Worm (Caenorhabditis elegans) whole organism, L1 larva: ENCODE measurements around the gene M04B2.4.

Source experiments
- C16A3.4 ChIP-seq: fragments of 150-350 bp; optimal IDR thresholded peaks from 2 replicates; lab custom pipeline; 2014; ENCODE audit warnings: missing biosample characterization, missing genetic modification characterization
- F16B12.6 ChIP-seq: fragments of 150-350 bp; optimal IDR thresholded peaks from 2 replicates; lab custom pipeline; 2014; ENCODE audit warnings: missing biosample characterization, missing genetic modification characterization
- Y116A8C.19 ChIP-seq: sonication (generic microtip); optimal IDR thresholded peaks from 2 replicates; lab custom pipeline; 2016; ENCODE audit warnings: missing compliant biosample characterization, missing genetic modification characterization, borderline replicate concordance
- aha-1 ChIP-seq: fragments of 150-350 bp; optimal IDR thresholded peaks from 2 replicates; lab custom pipeline; 2014; ENCODE audit warnings: missing biosample characterization, missing genetic modification characterization
- alr-1 ChIP-seq: fragments of 200-800 bp; sonication (Bioruptor generic); optimal IDR thresholded peaks from 2 replicates; lab custom pipeline; 2018; ENCODE audit warnings: borderline replicate concordance, mild to moderate bottlenecking, missing genetic modification characterization, missing compliant biosample characterization
- aly-2 ChIP-seq: fragments of 150-350 bp; optimal IDR thresholded peaks from 2 replicates; lab custom pipeline; 2014; ENCODE audit warnings: missing biosample characterization, missing genetic modification characterization
- ama-1 ChIP-seq: fragments of 150-350 bp; optimal IDR thresholded peaks from 2 replicates; lab custom pipeline; 2014
- ceh-88 ChIP-seq: fragments of 200-800 bp; sonication (Bioruptor generic); IDR thresholded peaks from 2 replicates; pipeline ENCODE4 v1.3.6; 2022; ENCODE audit warnings: missing genetic modification characterization, missing compliant biosample characterization
- ceh-90 ChIP-seq: sonication (generic microtip); optimal IDR thresholded peaks from 2 replicates; lab custom pipeline; 2016; ENCODE audit warnings: missing genetic modification characterization, missing compliant biosample characterization
- ces-1 ChIP-seq: fragments of 150-350 bp; optimal IDR thresholded peaks from 2 replicates; lab custom pipeline; 2014; ENCODE audit warnings: missing biosample characterization, missing genetic modification reagents, missing genetic modification characterization
- dpl-1 ChIP-seq, 3 experiments: fragments of 150-350 bp in 2 of 3; sonication (generic microtip) in 1 of 3; optimal IDR thresholded peaks; 2 replicates each; lab custom pipeline; 2014 to 2017; ENCODE audit warnings: missing biosample characterization in 3 of 3, missing genetic modification characterization in 3 of 3, missing genetic modification reagents in 3 of 3
- efl-1 ChIP-seq, 4 experiments: fragments of 150-350 bp; optimal IDR thresholded peaks in 3 of 4; peaks in 1 of 4; 1 replicate in 1 of 4; 2 replicates in 3 of 4; lab custom pipeline; 2014; ENCODE audit warnings: missing biosample characterization in 2 of 4, missing genetic modification characterization in 2 of 4, missing genetic modification reagents in 2 of 4
- egl-27 ChIP-seq, 2 experiments: fragments of 150-350 bp in 1 of 2; sonication (generic microtip); optimal IDR thresholded peaks; 3 replicates each; lab custom pipeline; 2017 to 2018; ENCODE audit warnings: missing biosample characterization in 2 of 2, missing genetic modification characterization in 2 of 2, missing genetic modification reagents in 2 of 2
- elt-2 ChIP-seq: sonication (generic microtip); optimal IDR thresholded peaks from 2 replicates; lab custom pipeline; 2016; ENCODE audit warnings: missing genetic modification characterization, mild to moderate bottlenecking, inconsistent platforms, missing compliant biosample characterization, missing genetic modification reagents
- elt-3 ChIP-seq, 6 experiments: fragments of 150-350 bp in 1 of 6; sonication (generic microtip); optimal IDR thresholded peaks; 2 replicates each; lab custom pipeline; 2017 to 2018; ENCODE audit warnings: missing biosample characterization in 6 of 6, missing genetic modification characterization in 6 of 6, inconsistent platforms in 1 of 6
- ets-5 ChIP-seq: fragments of 200-800 bp; sonication (Bioruptor generic); IDR thresholded peaks from 2 replicates; pipeline ENCODE4 v1.3.6; 2022; ENCODE audit warnings: missing genetic modification characterization, missing compliant biosample characterization
- fkh-10 ChIP-seq: sonication (generic microtip); optimal IDR thresholded peaks from 2 replicates; lab custom pipeline; 2017; ENCODE audit warnings: missing biosample characterization, missing genetic modification reagents, missing genetic modification characterization
- fkh-4 ChIP-seq: sonication (generic microtip); optimal IDR thresholded peaks from 2 replicates; lab custom pipeline; 2016; ENCODE audit warnings: missing compliant biosample characterization, missing genetic modification characterization, borderline replicate concordance
- fos-1 ChIP-seq: fragments of 150-350 bp; optimal IDR thresholded peaks from 2 replicates; lab custom pipeline; 2014; ENCODE audit warnings: missing biosample characterization, missing genetic modification characterization
- hlh-17 ChIP-seq: fragments of 200-800 bp; sonication (Bioruptor generic); optimal IDR thresholded peaks from 2 replicates; lab custom pipeline; 2018; ENCODE audit warnings: missing genetic modification characterization, mild to moderate bottlenecking, missing compliant biosample characterization, moderate library complexity, borderline replicate concordance
- hlh-4 ChIP-seq: sonication (generic microtip); optimal IDR thresholded peaks from 2 replicates; lab custom pipeline; 2016; ENCODE audit warnings: mild to moderate bottlenecking, missing genetic modification characterization, missing compliant biosample characterization
- irx-1 ChIP-seq: sonication (generic microtip); optimal IDR thresholded peaks from 2 replicates; lab custom pipeline; 2016; ENCODE audit warnings: missing genetic modification characterization, missing compliant biosample characterization
- jun-1 ChIP-seq: fragments of 150-350 bp; optimal IDR thresholded peaks from 2 replicates; lab custom pipeline; 2014; ENCODE audit warnings: missing biosample characterization, missing genetic modification reagents, missing genetic modification characterization
- lin-35 ChIP-seq, 2 experiments: fragments of 150-350 bp; optimal IDR thresholded peaks; 2 replicates each; lab custom pipeline; 2014; ENCODE audit warnings: missing biosample characterization in 2 of 2, missing genetic modification characterization in 2 of 2, missing genetic modification reagents in 2 of 2
- lin-39 ChIP-seq: fragments of 150-350 bp; optimal IDR thresholded peaks from 2 replicates; lab custom pipeline; 2014; ENCODE audit warnings: missing biosample characterization, missing genetic modification reagents, missing genetic modification characterization
- lir-3 ChIP-seq: sonication (generic microtip); optimal IDR thresholded peaks from 2 replicates; lab custom pipeline; 2016; ENCODE audit warnings: mild to moderate bottlenecking, missing genetic modification characterization, moderate library complexity, missing compliant biosample characterization; ENCODE audit not compliant: poor library complexity
- mef-2 ChIP-seq: fragments of 150-350 bp; optimal IDR thresholded peaks from 2 replicates; lab custom pipeline; 2014; ENCODE audit warnings: missing biosample characterization, missing genetic modification characterization
- mep-1 ChIP-seq: fragments of 150-350 bp; optimal IDR thresholded peaks from 2 replicates; lab custom pipeline; 2014; ENCODE audit warnings: missing biosample characterization, missing genetic modification characterization
- nhr-19 ChIP-seq: fragments of 200-800 bp; sonication (Bioruptor generic); conservative IDR thresholded peaks from 2 replicates; pipeline ENCODE4 v1.3.6; 2022; ENCODE audit warnings: missing genetic modification characterization, missing compliant biosample characterization
- nhr-20 ChIP-seq: sonication (generic microtip); optimal IDR thresholded peaks from 2 replicates; lab custom pipeline; 2016; ENCODE audit warnings: mild to moderate bottlenecking, missing genetic modification characterization, missing compliant biosample characterization
- nhr-237 ChIP-seq: fragments of 150-350 bp; optimal IDR thresholded peaks from 2 replicates; lab custom pipeline; 2014; ENCODE audit warnings: missing biosample characterization, missing genetic modification characterization
- nhr-47 ChIP-seq: sonication (generic microtip); optimal IDR thresholded peaks from 2 replicates; lab custom pipeline; 2016; ENCODE audit warnings: mild to moderate bottlenecking, missing genetic modification characterization, moderate library complexity, missing compliant biosample characterization
- nhr-76 ChIP-seq: sonication (generic microtip); optimal IDR thresholded peaks from 2 replicates; lab custom pipeline; 2017; ENCODE audit warnings: missing biosample characterization, missing genetic modification characterization
- nhr-77 ChIP-seq: fragments of 150-350 bp; optimal IDR thresholded peaks from 2 replicates; lab custom pipeline; 2014; ENCODE audit warnings: missing biosample characterization, missing genetic modification characterization
- nhr-84 ChIP-seq: sonication (generic microtip); optimal IDR thresholded peaks from 2 replicates; lab custom pipeline; 2017; ENCODE audit warnings: missing biosample characterization, missing genetic modification characterization
- nhr-90 ChIP-seq: sonication (generic microtip); optimal IDR thresholded peaks from 2 replicates; lab custom pipeline; 2016; ENCODE audit warnings: mild to moderate bottlenecking, missing genetic modification characterization, missing compliant biosample characterization; ENCODE audit not compliant: poor library complexity
- pag-3 ChIP-seq: sonication (generic microtip); optimal IDR thresholded peaks from 2 replicates; lab custom pipeline; 2017; ENCODE audit warnings: missing genetic modification characterization, mild to moderate bottlenecking, missing compliant biosample characterization, antibody characterized with exemption, borderline replicate concordance; ENCODE audit not compliant: insufficient read depth
- pax-3 ChIP-seq: fragments of 200-800 bp; sonication (Bioruptor generic); optimal IDR thresholded peaks from 2 replicates; lab custom pipeline; 2018; ENCODE audit warnings: mild to moderate bottlenecking, missing genetic modification characterization, moderate library complexity, missing compliant biosample characterization
- pqm-1 ChIP-seq: sonication (generic microtip); optimal IDR thresholded peaks from 3 replicates; lab custom pipeline; 2017; ENCODE audit warnings: missing biosample characterization, missing genetic modification characterization
- snu-23 ChIP-seq: sonication (generic microtip); optimal IDR thresholded peaks from 2 replicates; lab custom pipeline; 2016; ENCODE audit warnings: missing genetic modification characterization, missing compliant biosample characterization
- sox-4 ChIP-seq: sonication (generic microtip); optimal IDR thresholded peaks from 2 replicates; lab custom pipeline; 2016; ENCODE audit warnings: missing genetic modification characterization, missing compliant biosample characterization
- sptf-1 ChIP-seq: fragments of 150-350 bp; optimal IDR thresholded peaks from 2 replicates; lab custom pipeline; 2014; ENCODE audit warnings: missing biosample characterization, missing genetic modification characterization
- sup-37 ChIP-seq: fragments of 200-800 bp; sonication (Bioruptor generic); optimal IDR thresholded peaks from 2 replicates; lab custom pipeline; 2018; ENCODE audit warnings: mild to moderate bottlenecking, missing genetic modification characterization, missing compliant biosample characterization
- unc-130 ChIP-seq: fragments of 150-350 bp; optimal IDR thresholded peaks from 2 replicates; lab custom pipeline; 2017; ENCODE audit warnings: missing biosample characterization, missing genetic modification characterization, inconsistent platforms
- unc-30 ChIP-seq: sonication (generic microtip); optimal IDR thresholded peaks from 2 replicates; lab custom pipeline; 2017; ENCODE audit warnings: missing biosample characterization, missing genetic modification characterization
- unc-62 ChIP-seq: fragments of 150-350 bp; optimal IDR thresholded peaks from 2 replicates; lab custom pipeline; 2014; ENCODE audit warnings: missing biosample characterization, missing genetic modification reagents, missing genetic modification characterization
- vab-15 ChIP-seq: sonication (generic microtip); optimal IDR thresholded peaks from 2 replicates; lab custom pipeline; 2017; ENCODE audit warnings: missing genotype, mild to moderate bottlenecking, missing genetic modification characterization, missing compliant biosample characterization
- xbp-1 ChIP-seq: sonication (generic microtip); optimal IDR thresholded peaks from 2 replicates; lab custom pipeline; 2016; ENCODE audit warnings: missing genetic modification characterization, missing compliant biosample characterization
- zag-1 ChIP-seq: fragments of 150-350 bp; optimal IDR thresholded peaks from 2 replicates; lab custom pipeline; 2014; ENCODE audit warnings: missing biosample characterization, missing genetic modification characterization
- zip-4 ChIP-seq: fragments of 200-800 bp; sonication (Bioruptor generic); optimal IDR thresholded peaks from 2 replicates; lab custom pipeline; 2018; ENCODE audit warnings: mild to moderate bottlenecking, missing genetic modification characterization, moderate library complexity, missing compliant biosample characterization
- ztf-11 ChIP-seq, 2 experiments: sonication (generic microtip); optimal IDR thresholded peaks; 2 replicates each; lab custom pipeline; 2016 to 2017; ENCODE audit warnings: missing genetic modification characterization in 2 of 2, missing biosample characterization in 1 of 2, missing compliant biosample characterization in 1 of 2
- ztf-4 ChIP-seq: fragments of 150-350 bp; optimal IDR thresholded peaks from 2 replicates; lab custom pipeline; 2014; ENCODE audit warnings: missing biosample characterization, missing genetic modification characterization

Gene M04B2.4

DNA sequence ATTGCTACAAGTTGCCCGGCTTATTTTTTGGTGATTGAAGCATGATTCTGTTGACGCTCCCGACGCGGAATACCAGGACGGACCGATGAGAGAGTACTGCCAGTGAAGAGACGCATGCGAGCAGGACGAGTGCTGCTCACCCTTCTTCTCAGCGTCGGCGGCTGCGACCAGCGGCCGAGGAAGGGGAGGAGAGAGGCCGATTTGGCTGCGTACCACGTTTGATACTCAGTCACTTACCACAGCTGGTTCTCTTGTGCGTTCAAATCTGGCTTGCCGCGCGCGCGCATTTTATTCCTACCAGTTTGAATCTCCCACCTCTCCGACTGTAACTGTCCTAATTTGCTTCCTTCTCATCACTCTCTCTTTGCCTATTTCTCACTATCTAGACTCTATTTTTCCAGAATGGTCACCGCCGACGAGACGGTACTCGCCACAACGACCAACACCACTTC, 3.4 kb upstream of the M04B2.4 start, which contains the start of gene mep-1:
Gene mep-1 (plus strand): TSS at position 402 of the 452 bp plus-strand sequence.
- TF ChIP-seq hlh-4 (tag; lab: Kevin White, UChicago) (no peak), sup-37 (GFP tag; lab: Kevin White, UChicago) (no peak), lir-3 (tag; lab: Kevin White, UChicago) (peak; percentile 95), ztf-4 (tag; lab: Kevin White, UChicago) (no peak), jun-1 (tag; lab: Kevin White, UChicago) (no peak), irx-1 (tag; lab: Kevin White, UChicago) (no peak), nhr-90 (peak; percentile 30), elt-2 (tag; lab: Kevin White, UChicago) (no peak), ces-1 (no peak), aly-2 (tag; lab: Kevin White, UChicago) (peak; percentile 8), nhr-20 (tag; lab: Kevin White, UChicago) (peak; percentile 54), hlh-17 (no peak), fkh-10 (GFP tag; lab: Kevin White, UChicago) (no peak), mep-1 (peak; percentile 65), nhr-237 (no peak), nhr-76 (tag; lab: Kevin White, UChicago) (no peak), alr-1 (tag; lab: Kevin White, UChicago) (no peak), dpl-1 (GFP tag; optimal IDR thresholded peaks at IDR 0.05; lab: Kevin White, UChicago) (peak; percentile 59 to 69 (median 68)), C16A3.4 (tag; lab: Kevin White, UChicago) (peak; percentile 42), ets-5 (no peak), egl-27 (tag; optimal IDR thresholded peaks at IDR 0.05; lab: Kevin White, UChicago) (no peak), ceh-90 (tag; lab: Kevin White, UChicago) (no peak), zag-1 (tag; lab: Kevin White, UChicago) (no peak), sptf-1 (tag; lab: Kevin White, UChicago) (no peak), ama-1 (peak; percentile 20), nhr-84 (tag; lab: Kevin White, UChicago) (no peak), Y116A8C.19 (tag; lab: Kevin White, UChicago) (no peak), elt-3 (tag; optimal IDR thresholded peaks at IDR 0.05; lab: Kevin White, UChicago) (no peak), unc-62 (GFP tag; lab: Kevin White, UChicago) (no peak), nhr-47 (peak; percentile 63), zip-4 (GFP tag; lab: Kevin White, UChicago) (no peak), nhr-19 (GFP tag; lab: Robert Waterston, UW) (peak; percentile 61), unc-130 (peak; percentile 3), lin-39 (tag; lab: Kevin White, UChicago) (no peak), ztf-11 (tag; optimal IDR thresholded peaks at IDR 0.05; lab: Kevin White, UChicago) (peak in 1 of 2 experiments; percentile 49), pax-3 (no peak), ceh-88 (GFP tag; lab: Robert Waterston, UW) (no peak), efl-1 (optimal IDR thresholded peaks at IDR 0.05; lab: Kevin White, UChicago) (peak; percentile 60 to 62), efl-1 (GFP tag; optimal IDR thresholded peaks at IDR 0.05 in 1 of 2; lab: Kevin White, UChicago) (peak; percentile 47 to 92), pag-3 (no peak), lin-35 (GFP tag; optimal IDR thresholded peaks at IDR 0.05; lab: Kevin White, UChicago) (peak; percentile 51 to 76), fkh-4 (tag; lab: Kevin White, UChicago) (peak; percentile 28), unc-30 (tag; lab: Kevin White, UChicago) (no peak), pqm-1 (tag; lab: Kevin White, UChicago) (no peak), aha-1 (tag; lab: Kevin White, UChicago) (peak; percentile 33), mef-2 (tag; lab: Kevin White, UChicago) (peak; percentile 20), xbp-1 (tag; lab: Kevin White, UChicago) (peak; percentile 63), snu-23 (GFP tag; lab: Kevin White, UChicago) (peak; percentile 75), F16B12.6 (peak; percentile 42), fos-1 (tag; lab: Kevin White, UChicago) (peak; percentile 32), vab-15 (no peak), nhr-77 (peak; percentile 49), sox-4 (tag; lab: Kevin White, UChicago) (no peak)
